Fruit fly (Drosophila melanogaster): ENCODE data around the gene FucT6.

dm6 chrX:11679461-11679860, 30.3 kb downstream of the FucT6 start:
- TF ChIP-seq CG1602 (GFP tag; optimal IDR thresholded peaks at IDR 0.05) = no peak
- no peak for TF ChIP-seq wek (GFP tag; optimal IDR thresholded peaks at IDR 0.05)
- TF ChIP-seq Side (GFP tag; optimal IDR thresholded peaks at IDR 0.05) = no peak
- TF ChIP-seq CG14667 (GFP tag; IDR thresholded peaks at IDR 0.05) = no peak
- no peak for TF ChIP-seq NK7.1 (GFP tag; optimal IDR thresholded peaks at IDR 0.05)

Data from whole organism, embryonic.